Fruit fly (Drosophila melanogaster) whole organism, embryonic: ENCODE measurements around the gene CG13084.
A peak's percentile ranks its signal among the peaks of the same experiment; 100 is the strongest.

Experiments used
- ATbp ChIP-seq: fragments of 200-800 bp; sonication (Bioruptor generic); optimal IDR thresholded peaks from 2 replicates; lab custom pipeline; 2017; ENCODE audit warnings: missing biosample characterization, mild to moderate bottlenecking, missing genetic modification characterization, missing genetic modification reagents
- Adf1 ChIP-seq: fragments of 200-800 bp; sonication (Bioruptor generic); IDR thresholded peaks from 2 replicates; pipeline ENCODE4 v1.3.6; 2022; ENCODE audit warnings: missing biosample characterization, missing genetic modification characterization
- Aef1 ChIP-seq: fragments of 200-800 bp; sonication (Bioruptor generic); IDR thresholded peaks from 3 replicates; pipeline ENCODE4 v1.3.6; 2022; ENCODE audit warnings: missing biosample characterization, missing genetic modification characterization
- Asciz ChIP-seq: fragments of 200-800 bp; sonication (Bioruptor generic); optimal IDR thresholded peaks from 2 replicates; lab custom pipeline; 2017; ENCODE audit warnings: missing biosample characterization, mild to moderate bottlenecking, missing genetic modification characterization, missing genetic modification reagents
- CG12155 ChIP-seq: fragments of 200-800 bp; sonication (Bioruptor generic); optimal IDR thresholded peaks from 3 replicates; lab custom pipeline; 2016; ENCODE audit warnings: missing biosample characterization, missing genetic modification characterization
- CG13624 ChIP-seq: fragments of 200-800 bp; sonication (Bioruptor generic); optimal IDR thresholded peaks from 2 replicates; lab custom pipeline; 2016; ENCODE audit warnings: missing biosample characterization, missing genetic modification characterization
- CG15514 ChIP-seq: fragments of 200-800 bp; sonication (Bioruptor generic); optimal IDR thresholded peaks from 3 replicates; lab custom pipeline; 2017; ENCODE audit warnings: missing biosample characterization, missing genetic modification characterization, mild to moderate bottlenecking, moderate library complexity, missing genetic modification reagents
- CG17385 ChIP-seq: fragments of 200-800 bp; sonication (Bioruptor generic); optimal IDR thresholded peaks from 3 replicates; lab custom pipeline; 2018; ENCODE audit warnings: missing biosample characterization, mild to moderate bottlenecking, missing genetic modification characterization
- CG18011 ChIP-seq: fragments of 200-800 bp; sonication (Bioruptor generic); optimal IDR thresholded peaks from 2 replicates; lab custom pipeline; 2017; ENCODE audit warnings: missing biosample characterization, missing genetic modification characterization, mild to moderate bottlenecking, moderate library complexity, missing genotype
- CG2202 ChIP-seq: fragments of 200-800 bp; sonication (Bioruptor generic); optimal IDR thresholded peaks from 2 replicates; lab custom pipeline; 2018; ENCODE audit warnings: missing biosample characterization, mild to moderate bottlenecking, missing genetic modification characterization
- CG4328 ChIP-seq: fragments of 200-800 bp; sonication (Bioruptor generic); optimal IDR thresholded peaks from 3 replicates; lab custom pipeline; 2017; ENCODE audit warnings: missing biosample characterization, missing genetic modification reagents, missing genetic modification characterization
- CG4707 ChIP-seq: fragments of 200-800 bp; sonication (Bioruptor generic); optimal IDR thresholded peaks from 2 replicates; lab custom pipeline; 2018; ENCODE audit warnings: missing biosample characterization, mild to moderate bottlenecking, missing genetic modification characterization, moderate library complexity
- CG5953 ChIP-seq: fragments of 200-800 bp; sonication (Bioruptor generic); IDR thresholded peaks from 2 replicates; pipeline ENCODE4 v1.3.6; 2022; ENCODE audit warnings: missing biosample characterization, missing genetic modification characterization
- CG8089 ChIP-seq: fragments of 200-800 bp; sonication (Bioruptor generic); optimal IDR thresholded peaks from 3 replicates; lab custom pipeline; 2016; ENCODE audit warnings: missing biosample characterization, missing genetic modification characterization
- CG8388 ChIP-seq: fragments of 200-800 bp; sonication (Bioruptor generic); optimal IDR thresholded peaks from 2 replicates; lab custom pipeline; 2019; ENCODE audit warnings: missing biosample characterization, mild to moderate bottlenecking, missing genetic modification characterization, moderate library complexity
- CTCF ChIP-seq: fragments of 200-800 bp; sonication (Bioruptor generic); optimal IDR thresholded peaks from 2 replicates; lab custom pipeline; 2017; ENCODE audit warnings: missing biosample characterization, mild to moderate bottlenecking, missing genetic modification characterization, moderate library complexity
- Dp ChIP-seq: fragments of 200-800 bp; sonication (Bioruptor generic); optimal IDR thresholded peaks from 2 replicates; lab custom pipeline; 2018; ENCODE audit warnings: missing biosample characterization, mild to moderate bottlenecking, missing genetic modification characterization, moderate library complexity
- Ets97D ChIP-seq: fragments of 200-800 bp; sonication (Bioruptor generic); optimal IDR thresholded peaks from 3 replicates; lab custom pipeline; 2016; ENCODE audit warnings: missing biosample characterization, missing genetic modification characterization
- Hsf ChIP-seq: fragments of 200-800 bp; sonication (Bioruptor generic); optimal IDR thresholded peaks from 3 replicates; lab custom pipeline; 2016; ENCODE audit warnings: missing biosample characterization, missing genetic modification characterization
- Jarid2 ChIP-seq: fragments of 200-800 bp; sonication (Bioruptor generic); optimal IDR thresholded peaks from 3 replicates; lab custom pipeline; 2017; ENCODE audit warnings: mild to moderate bottlenecking, missing biosample characterization, missing genetic modification reagents, missing genetic modification characterization
- Lim3 ChIP-seq: fragments of 200-800 bp; sonication (Bioruptor generic); IDR thresholded peaks from 2 replicates; pipeline ENCODE4 v1.3.6; 2022; ENCODE audit warnings: missing biosample characterization, missing genetic modification characterization
- Med ChIP-seq: fragments of 200-800 bp; sonication (Bioruptor generic); peaks from one replicate; lab custom pipeline; 2016; ENCODE audit warnings: missing biosample characterization, missing genetic modification characterization, mild to moderate bottlenecking, inconsistent platforms, moderate library complexity
- Meics ChIP-seq: fragments of 200-800 bp; sonication (Bioruptor generic); optimal IDR thresholded peaks from 2 replicates; lab custom pipeline; 2017; ENCODE audit warnings: missing biosample characterization, mild to moderate bottlenecking, missing genetic modification characterization
- Oaz ChIP-seq: fragments of 200-800 bp; sonication (Bioruptor generic); IDR thresholded peaks from 2 replicates; pipeline ENCODE4 v1.3.6; 2022; ENCODE audit warnings: missing biosample characterization, missing genetic modification characterization
- Optix ChIP-seq: fragments of 200-800 bp; sonication (Bioruptor generic); IDR thresholded peaks from 3 replicates; pipeline ENCODE4 v1.3.6; 2022; ENCODE audit warnings: missing biosample characterization, missing genetic modification characterization
- Sox102F ChIP-seq: fragments of 200-800 bp; sonication (Bioruptor generic); optimal IDR thresholded peaks from 2 replicates; lab custom pipeline; 2018; ENCODE audit warnings: missing biosample characterization, mild to moderate bottlenecking, missing genetic modification characterization, moderate library complexity
- Spps ChIP-seq: fragments of 200-800 bp; sonication (Bioruptor generic); optimal IDR thresholded peaks from 2 replicates; lab custom pipeline; 2018; ENCODE audit warnings: missing biosample characterization, mild to moderate bottlenecking, missing genetic modification characterization
- Stat92E ChIP-seq, 3 experiments: fragments of >200 bp in 2 of 3; fragments of 200-800 bp in 1 of 3; sonication (Bioruptor generic) in 1 of 3; optimal IDR thresholded peaks; 2 replicates each; lab custom pipeline; 2017 to 2019; ENCODE audit warnings: missing biosample characterization in 3 of 3, missing genetic modification characterization in 3 of 3, mild to moderate bottlenecking in 1 of 3, moderate library complexity in 1 of 3
- al ChIP-seq: fragments of 200-800 bp; sonication (Bioruptor generic); IDR thresholded peaks from 2 replicates; pipeline ENCODE4 v1.3.6; 2022; ENCODE audit warnings: missing biosample characterization, missing genetic modification characterization
- amos ChIP-seq: fragments of 200-800 bp; sonication (Bioruptor generic); IDR thresholded peaks from 2 replicates; pipeline ENCODE4 v1.3.6; 2022; ENCODE audit warnings: missing biosample characterization, missing genetic modification characterization; ENCODE audit not compliant: partially characterized antibody
- esg ChIP-seq: fragments of 200-800 bp; sonication (Bioruptor generic); conservative IDR thresholded peaks from 2 replicates; pipeline ENCODE4 v1.3.6; 2022; ENCODE audit warnings: missing biosample characterization, missing genetic modification characterization
- gcm2 ChIP-seq: fragments of 200-800 bp; sonication (Bioruptor generic); optimal IDR thresholded peaks from 2 replicates; lab custom pipeline; 2016; ENCODE audit warnings: missing biosample characterization, missing genetic modification characterization
- grn ChIP-seq: fragments of 200-800 bp; sonication (Bioruptor generic); optimal IDR thresholded peaks from 3 replicates; lab custom pipeline; 2017; ENCODE audit warnings: missing biosample characterization, missing genetic modification characterization
- jumu ChIP-seq: fragments of 200-800 bp; sonication (Bioruptor generic); optimal IDR thresholded peaks from 3 replicates; lab custom pipeline; 2016; ENCODE audit warnings: missing biosample characterization, missing genetic modification characterization
- kay ChIP-seq: fragments of 200-800 bp; sonication (Bioruptor generic); optimal IDR thresholded peaks from 2 replicates; lab custom pipeline; 2016; ENCODE audit warnings: missing biosample characterization, missing genetic modification characterization
- lola ChIP-seq, 3 experiments: fragments of >200 bp in 2 of 3; fragments of 200-800 bp in 1 of 3; sonication (Bioruptor generic) in 1 of 3; optimal IDR thresholded peaks; 2 replicates each; lab custom pipeline; 2017 to 2019; ENCODE audit warnings: missing biosample characterization in 3 of 3, missing genetic modification characterization in 3 of 3, mild to moderate bottlenecking in 1 of 3, moderate library complexity in 1 of 3
- lov ChIP-seq, 2 experiments: fragments of 200-800 bp in 1 of 2; fragments of >200 bp in 1 of 2; sonication (Bioruptor generic) in 1 of 2; IDR thresholded peaks in 1 of 2; optimal IDR thresholded peaks in 1 of 2; 2 replicates in 1 of 2; 3 replicates in 1 of 2; pipeline versions ENCODE4 v1.3.6 to Lab custom; 2017 to 2022; ENCODE audit warnings: missing biosample characterization in 1 of 2, missing genetic modification characterization in 1 of 2
- maf-S ChIP-seq: fragments of 200-800 bp; sonication (Bioruptor generic); optimal IDR thresholded peaks from 2 replicates; lab custom pipeline; 2016; ENCODE audit warnings: missing biosample characterization, missing genetic modification characterization
- mld ChIP-seq: fragments of 200-800 bp; sonication (Bioruptor generic); IDR thresholded peaks from 3 replicates; pipeline ENCODE4 v1.3.6; 2022; ENCODE audit warnings: missing biosample characterization, missing genetic modification characterization; ENCODE audit not compliant: partially characterized antibody
- nau ChIP-seq: fragments of 200-800 bp; sonication (Bioruptor generic); optimal IDR thresholded peaks from 3 replicates; lab custom pipeline; 2017; ENCODE audit warnings: missing biosample characterization, mild to moderate bottlenecking, missing genetic modification characterization, missing genetic modification reagents
- pnt ChIP-seq: fragments of 200-800 bp; sonication (Bioruptor generic); optimal IDR thresholded peaks from 3 replicates; lab custom pipeline; 2016; ENCODE audit warnings: missing biosample characterization, missing genetic modification characterization
- psq ChIP-seq: fragments of 200-800 bp; sonication (Bioruptor generic); optimal IDR thresholded peaks from 2 replicates; lab custom pipeline; 2017; ENCODE audit warnings: missing biosample characterization, missing genetic modification characterization
- pzg ChIP-seq: fragments of 200-800 bp; sonication (Bioruptor generic); optimal IDR thresholded peaks from 3 replicates; lab custom pipeline; 2018; ENCODE audit warnings: missing biosample characterization, mild to moderate bottlenecking, missing genetic modification characterization, moderate library complexity
- salm ChIP-seq: fragments of 200-800 bp; sonication (Bioruptor generic); optimal IDR thresholded peaks from 2 replicates; lab custom pipeline; 2018; ENCODE audit warnings: missing biosample characterization, mild to moderate bottlenecking, missing genetic modification characterization
- sc ChIP-seq, 3 experiments: fragments of >200 bp in 2 of 3; fragments of 200-800 bp in 1 of 3; sonication (Bioruptor generic) in 1 of 3; optimal IDR thresholded peaks; 2 replicates in 2 of 3; 3 replicates in 1 of 3; lab custom pipeline; 2017; ENCODE audit warnings: mild to moderate bottlenecking in 1 of 3, missing biosample characterization in 1 of 3, missing genetic modification characterization in 1 of 3, missing genetic modification reagents in 1 of 3
- scrt ChIP-seq: fragments of 200-800 bp; sonication (Bioruptor generic); optimal IDR thresholded peaks from 2 replicates; lab custom pipeline; 2018; ENCODE audit warnings: missing biosample characterization, mild to moderate bottlenecking, missing genetic modification characterization, moderate library complexity
- so ChIP-seq: fragments of 200-800 bp; sonication (Bioruptor generic); IDR thresholded peaks from 3 replicates; pipeline ENCODE4 v1.3.6; 2022; ENCODE audit warnings: missing biosample characterization, missing genetic modification characterization
- unc-4 ChIP-seq: fragments of 200-800 bp; sonication (Bioruptor generic); IDR thresholded peaks from 2 replicates; pipeline ENCODE4 v1.3.6; 2022; ENCODE audit warnings: missing biosample characterization, missing genetic modification characterization; ENCODE audit not compliant: partially characterized antibody
- z ChIP-seq: fragments of 200-800 bp; sonication (Bioruptor generic); IDR thresholded peaks from 3 replicates; pipeline ENCODE4 v1.3.6; 2022; ENCODE audit warnings: missing biosample characterization, missing genetic modification characterization

Gene CG13084

dm6 chr2L:19444734-19445140 lies 40.0 kb upstream of the CG13084 start, which contains the start of gene Hs2st (continued):
- TF ChIP-seq maf-S (GFP tag; lab: Kevin White, UChicago) (peak; percentile 95), CG4328 (GFP tag; lab: Kevin White, UChicago) (peak; percentile 89), CG15514 (GFP tag; lab: Kevin White, UChicago) (peak; percentile 85), so (peak; percentile 89; the same call in 1 of the 3 replicates), Asciz (peak; percentile 62), Aef1 (GFP tag; lab: Robert Waterston, UW) (peak; percentile 94), CG8388 (peak; percentile 85), CG8089 (peak; percentile 92), gcm2 (peak; percentile 84), mld (GFP tag; lab: Robert Waterston, UW) (no peak), unc-4 (GFP tag; lab: Robert Waterston, UW) (0 out of 2 replicates have a peak, but pooled peaks have one; percentile 44), CG5953 (GFP tag; lab: Robert Waterston, UW) (peak; percentile 82), al (GFP tag; lab: Robert Waterston, UW) (peak; percentile 95), lov (optimal IDR thresholded peaks at IDR 0.05; lab: Kevin White, UChicago) (no peak), lov (GFP tag; IDR thresholded peaks at IDR 0.05; lab: Robert Waterston, UW) (peak; percentile 77), sc (optimal IDR thresholded peaks at IDR 0.05; lab: Kevin White, UChicago) (no peak), sc (GFP tag; optimal IDR thresholded peaks at IDR 0.05; lab: Kevin White, UChicago) (peak; percentile 81), z (GFP tag; lab: Robert Waterston, UW) (no peak), lola (GFP tag; optimal IDR thresholded peaks at IDR 0.05; lab: Kevin White, UChicago) (peak in 1 of 3 experiments; percentile 88), Hsf (GFP tag; lab: Kevin White, UChicago) (peak; percentile 97), CTCF (GFP tag; lab: Kevin White, UChicago) (peak; percentile 28), Oaz (GFP tag; lab: Robert Waterston, UW) (peak; percentile 87), CG2202 (peak; percentile 81), esg (GFP tag; lab: Robert Waterston, UW) (peak; percentile 94), salm (tag; lab: Kevin White, UChicago) (peak; percentile 65), Sox102F (GFP tag; lab: Kevin White, UChicago) (peak; percentile 89), Med (GFP tag; lab: Kevin White, UChicago) (peak; percentile 99), Stat92E (GFP tag; optimal IDR thresholded peaks at IDR 0.05; lab: Kevin White, UChicago) (peak in 1 of 3 experiments; percentile 59), Optix (GFP tag; lab: Robert Waterston, UW) (peak; percentile 90), Lim3 (GFP tag; lab: Robert Waterston, UW) (peak; percentile 77), CG13624 (peak; percentile 95), Spps (tag; lab: Kevin White, UChicago) (peak; percentile 79), amos (GFP tag; lab: Robert Waterston, UW) (peak; percentile 42; the same call in 1 of the 2 replicates), Dp (peak; percentile 67), Jarid2 (GFP tag; lab: Kevin White, UChicago) (peak; percentile 66), jumu (GFP tag; lab: Kevin White, UChicago) (peak; percentile 97), grn (GFP tag; lab: Kevin White, UChicago) (no peak), Adf1 (peak; percentile 75), CG17385 (GFP tag; lab: Kevin White, UChicago) (peak; percentile 82), Meics (peak; percentile 88), Ets97D (peak; percentile 89), CG18011 (GFP tag; lab: Kevin White, UChicago) (peak; percentile 86), psq (peak; percentile 83), scrt (no peak), ATbp (GFP tag; lab: Kevin White, UChicago) (peak; percentile 78), CG12155 (peak; percentile 95), pzg (GFP tag; lab: Kevin White, UChicago) (peak; percentile 87), nau (no peak), pnt (GFP tag; lab: Kevin White, UChicago) (peak; percentile 95), kay (GFP tag; lab: Kevin White, UChicago) (peak; percentile 91), CG4707 (GFP tag; lab: Kevin White, UChicago) (peak; percentile 24)
